Comparison of ENCODE assay signal across 5 fruit fly cellular contexts in the genomic region with DNA sequence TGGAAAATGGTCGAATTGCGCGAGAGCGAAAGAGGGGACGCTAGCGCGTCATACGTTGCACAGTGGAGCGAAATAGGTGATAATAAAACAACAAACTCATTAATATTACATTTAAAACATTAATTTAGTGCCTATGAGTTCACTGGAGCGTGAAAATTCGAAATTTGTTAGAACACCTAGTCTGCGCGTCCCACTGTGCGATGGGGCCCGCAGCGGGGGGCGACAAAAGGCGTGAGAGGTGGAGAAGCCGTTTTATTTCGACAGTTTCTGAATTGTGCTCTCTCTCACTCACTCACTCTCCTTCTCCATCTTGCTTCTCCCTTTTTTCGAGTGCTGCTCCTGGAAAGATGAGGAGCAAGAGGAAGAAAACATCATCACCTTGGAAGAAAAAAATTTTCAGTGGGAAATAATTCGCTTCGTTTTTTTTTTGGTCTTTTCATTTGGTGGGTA.
TF ChIP-seq lines count a peak whose summit lies in the region.

No protein-coding gene starts in this region.

TF ChIP-seq in whole organism, adult, 20 proteins besides CTCF, POLR2A, EP300 and RAD21 (continued from another document):
- TF ChIP-seq Mnt (GFP tag; optimal IDR thresholded peaks at IDR 0.05; lab: Kevin White, UChicago) (peak; percentile 34), tj (GFP tag; optimal IDR thresholded peaks at IDR 0.05; lab: Kevin White, UChicago) (peak; percentile 37), Hr96 (GFP tag; optimal IDR thresholded peaks at IDR 0.05; lab: Kevin White, UChicago) (peak; percentile 76), CG5204 (GFP tag; optimal IDR thresholded peaks at IDR 0.05; lab: Kevin White, UChicago) (peak; percentile 37)
TF ChIP-seq in whole organism, adult: peak in this region for 16.

TF ChIP-seq in whole organism, embryonic, 481 proteins besides CTCF, POLR2A, EP300 and RAD21 (continued from another document and continues in another):
- TF ChIP-seq Hr78 (GFP tag; optimal IDR thresholded peaks at IDR 0.05; lab: Kevin White, UChicago), result peak in 1 of 2 experiments; percentile 75
- TF ChIP-seq D (optimal IDR thresholded peaks at IDR 0.05; lab: Kevin White, UChicago), result no peak
- TF ChIP-seq D (GFP tag; optimal IDR thresholded peaks at IDR 0.05; lab: Kevin White, UChicago), result peak; percentile 92
- TF ChIP-seq CG6854 (GFP tag; optimal IDR thresholded peaks at IDR 0.05; lab: Kevin White, UChicago), result peak; percentile 93
- TF ChIP-seq CG17612 (GFP tag; IDR thresholded peaks at IDR 0.05; lab: Robert Waterston, UW), result peak; percentile 89
- TF ChIP-seq CG6654 (GFP tag; optimal IDR thresholded peaks at IDR 0.05; lab: Kevin White, UChicago), result peak; percentile 81
- TF ChIP-seq seq (GFP tag; IDR thresholded peaks at IDR 0.05; lab: Robert Waterston, UW), result peak; percentile 96
- TF ChIP-seq gsb-n (tag; optimal IDR thresholded peaks at IDR 0.05; lab: Kevin White, UChicago), result peak; percentile 91
- TF ChIP-seq schlank (tag; optimal IDR thresholded peaks at IDR 0.05; lab: Kevin White, UChicago), result peak; percentile 90
- peak; percentile 85 for TF ChIP-seq ro (GFP tag; IDR thresholded peaks at IDR 0.05; lab: Robert Waterston, UW)
- TF ChIP-seq CG10209 (GFP tag; optimal IDR thresholded peaks at IDR 0.05; lab: Kevin White, UChicago), result peak; percentile 95
- TF ChIP-seq CG30431 (GFP tag; optimal IDR thresholded peaks at IDR 0.05; lab: Kevin White, UChicago), result peak; percentile 93
- TF ChIP-seq pho (GFP tag; optimal IDR thresholded peaks at IDR 0.05; lab: Kevin White, UChicago), result peak; percentile 91
- TF ChIP-seq CG4854 (GFP tag; optimal IDR thresholded peaks at IDR 0.05; lab: Kevin White, UChicago), result peak; percentile 91
- peak; percentile 96 for TF ChIP-seq bcd (GFP tag; optimal IDR thresholded peaks at IDR 0.05; lab: Kevin White, UChicago)
- TF ChIP-seq CG10321 (GFP tag; IDR thresholded peaks at IDR 0.05; lab: Robert Waterston, UW), result peak; percentile 89
- TF ChIP-seq CG4820 (GFP tag; optimal IDR thresholded peaks at IDR 0.05; lab: Kevin White, UChicago), result peak; percentile 90
- peak; percentile 97 for TF ChIP-seq CG17328 (GFP tag; IDR thresholded peaks at IDR 0.05; lab: Robert Waterston, UW)
- TF ChIP-seq hbn (GFP tag; IDR thresholded peaks at IDR 0.05; lab: Robert Waterston, UW; ENCODE audit: partially characterized antibody), result no peak
- TF ChIP-seq pum (GFP tag; optimal IDR thresholded peaks at IDR 0.05; lab: Kevin White, UChicago), result peak; percentile 93
- TF ChIP-seq az2 (GFP tag; optimal IDR thresholded peaks at IDR 0.05; lab: Kevin White, UChicago), result peak; percentile 93
- TF ChIP-seq dan (GFP tag; IDR thresholded peaks at IDR 0.05; lab: Robert Waterston, UW), result peak; percentile 92
- peak; percentile 92 for TF ChIP-seq fu2 (GFP tag; optimal IDR thresholded peaks at IDR 0.05; lab: Kevin White, UChicago)
- TF ChIP-seq CG17359 (tag; optimal IDR thresholded peaks at IDR 0.05; lab: Kevin White, UChicago), result peak; percentile 93
- peak; percentile 94 for TF ChIP-seq wor (GFP tag; IDR thresholded peaks at IDR 0.05; lab: Robert Waterston, UW)
- peak; percentile 94 for TF ChIP-seq toy (GFP tag; IDR thresholded peaks at IDR 0.05; lab: Robert Waterston, UW)
- peak; percentile 44; the same call in 1 of the 2 replicates for TF ChIP-seq Scr (GFP tag; IDR thresholded peaks at IDR 0.05; lab: Robert Waterston, UW; ENCODE audit: partially characterized antibody)
- no peak for TF ChIP-seq pan (optimal IDR thresholded peaks at IDR 0.05; lab: Kevin White, UChicago)
- TF ChIP-seq pan (GFP tag; optimal IDR thresholded peaks at IDR 0.05 in 1 of 2, IDR thresholded peaks at IDR 0.05 in 1 of 2), result peak in 1 of 2 experiments; percentile 98

TF ChIP-seq in whole organism, prepupa, 60 proteins besides CTCF, POLR2A, EP300 and RAD21 (continued from another document and continues in another):
- TF ChIP-seq CG11294 (GFP tag; IDR thresholded peaks at IDR 0.05; lab: Robert Waterston, UW) (peak; percentile 92), CG11762 (GFP tag; optimal IDR thresholded peaks at IDR 0.05; lab: Kevin White, UChicago; ENCODE audit: insufficient read depth) (peak; percentile 96), salr (GFP tag; optimal IDR thresholded peaks at IDR 0.05; lab: Kevin White, UChicago) (peak; percentile 82 to 86), Sox14 (GFP tag; optimal IDR thresholded peaks at IDR 0.05; lab: Kevin White, UChicago) (peak; percentile 97), CG3919 (GFP tag; optimal IDR thresholded peaks at IDR 0.05; lab: Kevin White, UChicago) (peak; percentile 96), fd59A (GFP tag; optimal IDR thresholded peaks at IDR 0.05; lab: Kevin White, UChicago) (peak; percentile 88), CG6276 (GFP tag; optimal IDR thresholded peaks at IDR 0.05; lab: Kevin White, UChicago) (peak; percentile 90), Sox15 (GFP tag; optimal IDR thresholded peaks at IDR 0.05; lab: Kevin White, UChicago) (peak; percentile 92), Hr38 (GFP tag; optimal IDR thresholded peaks at IDR 0.05; lab: Kevin White, UChicago) (peak; percentile 64), ss (GFP tag; optimal IDR thresholded peaks at IDR 0.05; lab: Kevin White, UChicago) (peak; percentile 85 to 92), CG15336 (GFP tag; IDR thresholded peaks at IDR 0.05; lab: Robert Waterston, UW) (peak; percentile 95), fkh (GFP tag; optimal IDR thresholded peaks at IDR 0.05; lab: Kevin White, UChicago) (peak; percentile 67), Gug (GFP tag; IDR thresholded peaks at IDR 0.05; lab: Robert Waterston, UW) (peak; percentile 95), CG3032 (tag; optimal IDR thresholded peaks at IDR 0.05; lab: Kevin White, UChicago) (peak; percentile 81), Sox102F (GFP tag; optimal IDR thresholded peaks at IDR 0.05; lab: Kevin White, UChicago) (peak; percentile 93), lz (GFP tag; optimal IDR thresholded peaks at IDR 0.05; lab: Kevin White, UChicago) (peak; percentile 97), CG10669 (GFP tag; optimal IDR thresholded peaks at IDR 0.05; lab: Kevin White, UChicago) (peak; percentile 88), svp (GFP tag; lab: Kevin White, UChicago) (peak; percentile 99), CG31627 (GFP tag; optimal IDR thresholded peaks at IDR 0.05; lab: Kevin White, UChicago) (peak; percentile 96), pdm3 (GFP tag; optimal IDR thresholded peaks at IDR 0.05; lab: Kevin White, UChicago) (peak; percentile 96), OdsH (GFP tag; optimal IDR thresholded peaks at IDR 0.05; lab: Kevin White, UChicago) (peak; percentile 94), CG6808 (GFP tag; optimal IDR thresholded peaks at IDR 0.05; lab: Kevin White, UChicago) (peak; percentile 86), CG1621 (tag; optimal IDR thresholded peaks at IDR 0.05; lab: Kevin White, UChicago) (peak; percentile 92), CG11902 (GFP tag; optimal IDR thresholded peaks at IDR 0.05; lab: Kevin White, UChicago) (peak; percentile 95), CG8632 (GFP tag; optimal IDR thresholded peaks at IDR 0.05; lab: Kevin White, UChicago) (peak; percentile 84), CG6792 (GFP tag; optimal IDR thresholded peaks at IDR 0.05; lab: Kevin White, UChicago) (peak; percentile 95), cyc (GFP tag; optimal IDR thresholded peaks at IDR 0.05; lab: Kevin White, UChicago) (peak; percentile 97), Ets96B (tag; optimal IDR thresholded peaks at IDR 0.05; lab: Kevin White, UChicago) (peak; percentile 84), Eip75B (GFP tag; optimal IDR thresholded peaks at IDR 0.05; lab: Kevin White, UChicago) (peak; percentile 97), Hr39 (GFP tag; optimal IDR thresholded peaks at IDR 0.05; lab: Kevin White, UChicago) (peak; percentile 97), fd85E (GFP tag; optimal IDR thresholded peaks at IDR 0.05; lab: Kevin White, UChicago) (peak; percentile 89)

TF ChIP-seq in whole organism, pupa, 21 proteins besides CTCF, POLR2A, EP300 and RAD21 (continued from another document):
- TF ChIP-seq D1 (tag; optimal IDR thresholded peaks at IDR 0.05; lab: Kevin White, UChicago), result no peak
- TF ChIP-seq CG9948 (tag; optimal IDR thresholded peaks at IDR 0.05; lab: Kevin White, UChicago), result peak; percentile 72
- peak; percentile 84 for TF ChIP-seq CG10348 (GFP tag; IDR thresholded peaks at IDR 0.05; lab: Robert Waterston, UW)

TF ChIP-seq in whole organism, wandering third instar larva, 38 proteins besides CTCF, POLR2A, EP300 and RAD21 (continued from another document):
- TF ChIP-seq Rel (GFP tag; optimal IDR thresholded peaks at IDR 0.05; lab: Kevin White, UChicago) (peak; percentile 70), Rel (tag; optimal IDR thresholded peaks at IDR 0.05; lab: Kevin White, UChicago) (peak; percentile 38), psq (GFP tag; optimal IDR thresholded peaks at IDR 0.05; lab: Kevin White, UChicago) (peak; percentile 97), Jra (GFP tag; optimal IDR thresholded peaks at IDR 0.05; lab: Kevin White, UChicago) (peak; percentile 90), pan (optimal IDR thresholded peaks at IDR 0.05; lab: Kevin White, UChicago) (no peak), rgr (GFP tag; optimal IDR thresholded peaks at IDR 0.05; lab: Kevin White, UChicago) (peak; percentile 95), h (GFP tag; optimal IDR thresholded peaks at IDR 0.05; lab: Kevin White, UChicago) (peak; percentile 97), br (GFP tag; optimal IDR thresholded peaks at IDR 0.05; lab: Kevin White, UChicago) (peak; percentile 97), usp (GFP tag; optimal IDR thresholded peaks at IDR 0.05; lab: Kevin White, UChicago) (no peak), HLH106 (tag; optimal IDR thresholded peaks at IDR 0.05; lab: Kevin White, UChicago) (peak; percentile 89), dsf (GFP tag; optimal IDR thresholded peaks at IDR 0.05; lab: Kevin White, UChicago; ENCODE audit: borderline replicate concordance) (peak; percentile 62), Myc (optimal IDR thresholded peaks at IDR 0.05; lab: Kevin White, UChicago) (no peak), CrebA (GFP tag; optimal IDR thresholded peaks at IDR 0.05; lab: Kevin White, UChicago; ENCODE audit: borderline replicate concordance) (peak; percentile 90), sage (GFP tag; optimal IDR thresholded peaks at IDR 0.05; lab: Kevin White, UChicago) (peak; percentile 91), tai (GFP tag; optimal IDR thresholded peaks at IDR 0.05; lab: Kevin White, UChicago) (peak; percentile 93), CG9705 (GFP tag; optimal IDR thresholded peaks at IDR 0.05; lab: Kevin White, UChicago) (peak; percentile 42), woc (GFP tag; optimal IDR thresholded peaks at IDR 0.05; lab: Kevin White, UChicago) (peak; percentile 97), Dif (GFP tag; optimal IDR thresholded peaks at IDR 0.05; lab: Kevin White, UChicago; ENCODE audit: partially characterized antibody) (no peak), Dfd (GFP tag; optimal IDR thresholded peaks at IDR 0.05; lab: Kevin White, UChicago) (no peak), OdsH (GFP tag; optimal IDR thresholded peaks at IDR 0.05; lab: Kevin White, UChicago) (peak; percentile 90)
TF ChIP-seq in whole organism, wandering third instar larva: peak in this region for 27.
